Worm (Caenorhabditis elegans) whole organism, young adult: Measurements from ENCODE around the gene R02E12.12.

ENCODE experiments used
- B0019.2 ChIP-seq: fragments of 200-800 bp; sonication (Bioruptor generic); conservative IDR thresholded peaks from 2 replicates; pipeline ENCODE4 v1.3.6; 2022; ENCODE audit warnings: missing genetic modification reagents, missing genetic modification characterization, missing compliant biosample characterization
- C17E4.6 ChIP-seq: fragments of 200-800 bp; sonication (Bioruptor generic); IDR thresholded peaks from 2 replicates; pipeline ENCODE4 v1.3.6; 2022; ENCODE audit warnings: missing genetic modification reagents, missing genetic modification characterization, missing compliant biosample characterization
- F22D6.2 ChIP-seq: sonication (generic microtip); optimal IDR thresholded peaks from 2 replicates; lab custom pipeline; 2016; ENCODE audit warnings: mild to moderate bottlenecking, missing genetic modification characterization, missing compliant biosample characterization
- F23B12.7 ChIP-seq: sonication (generic microtip); optimal IDR thresholded peaks from 2 replicates; lab custom pipeline; 2017; ENCODE audit warnings: missing genetic modification characterization, mild to moderate bottlenecking, missing compliant biosample characterization, antibody characterized with exemption, moderate library complexity; ENCODE audit not compliant: insufficient read depth
- F57A8.1 ChIP-seq: fragments of 200-800 bp; sonication (Bioruptor generic); optimal IDR thresholded peaks from 2 replicates; lab custom pipeline; 2018; ENCODE audit warnings: mild to moderate bottlenecking, missing genetic modification characterization, moderate library complexity, missing compliant biosample characterization
- T07F8.4 ChIP-seq: sonication (generic microtip); optimal IDR thresholded peaks from 2 replicates; lab custom pipeline; 2016; ENCODE audit warnings: mild to moderate bottlenecking, missing genetic modification characterization, moderate library complexity, missing compliant biosample characterization
- T26A5.8 ChIP-seq: sonication (generic microtip); optimal IDR thresholded peaks from 2 replicates; lab custom pipeline; 2016; ENCODE audit warnings: missing genetic modification characterization, missing compliant biosample characterization
- Y53F4B.3 ChIP-seq: fragments of 200-800 bp; sonication (Bioruptor generic); IDR thresholded peaks from 2 replicates; pipeline ENCODE4 v1.3.6; 2022; ENCODE audit warnings: missing genetic modification reagents, missing genetic modification characterization, missing compliant biosample characterization
- Y53G8AR.9 ChIP-seq: fragments of 200-800 bp; sonication (Bioruptor generic); conservative IDR thresholded peaks from 2 replicates; pipeline ENCODE4 v1.3.6; 2022; ENCODE audit warnings: missing genetic modification reagents, missing genetic modification characterization, missing compliant biosample characterization
- Y67H2A.10 ChIP-seq: fragments of 200-800 bp; sonication (Bioruptor generic); conservative IDR thresholded peaks from 2 replicates; pipeline ENCODE4 v1.3.6; 2022; ENCODE audit warnings: missing genetic modification reagents, missing genetic modification characterization, missing compliant biosample characterization
- Y95B8A.8 ChIP-seq: fragments of 200-800 bp; sonication (Bioruptor generic); IDR thresholded peaks from 2 replicates; pipeline ENCODE4 v1.3.6; 2022; ENCODE audit warnings: missing genetic modification reagents, missing genetic modification characterization, missing compliant biosample characterization
- ZK185.1 ChIP-seq: sonication (generic microtip); optimal IDR thresholded peaks from 2 replicates; lab custom pipeline; 2016; ENCODE audit warnings: mild to moderate bottlenecking, missing genetic modification characterization, missing compliant biosample characterization; ENCODE audit not compliant: poor library complexity, severe bottlenecking
- ama-1 ChIP-seq, 3 experiments: fragments of 150-350 bp in 1 of 3; sonication (generic microtip) in 2 of 3; optimal IDR thresholded peaks; 2 replicates each; lab custom pipeline; 2014 to 2018; ENCODE audit warnings: missing biosample characterization in 2 of 3, missing genetic modification characterization in 2 of 3, missing genetic modification reagents in 2 of 3
- atf-7 ChIP-seq: sonication (generic microtip); optimal IDR thresholded peaks from 2 replicates; lab custom pipeline; 2017; ENCODE audit warnings: mild to moderate bottlenecking, missing genetic modification characterization, missing compliant biosample characterization
- attf-3 ChIP-seq: fragments of 200-800 bp; sonication (Bioruptor generic); conservative IDR thresholded peaks from 2 replicates; pipeline ENCODE4 v1.3.6; 2022; ENCODE audit warnings: missing genetic modification reagents, missing genetic modification characterization, missing compliant biosample characterization
- attf-6 ChIP-seq: fragments of 200-800 bp; sonication (Bioruptor generic); IDR thresholded peaks from 2 replicates; pipeline ENCODE4 v1.3.6; 2022; ENCODE audit warnings: missing genetic modification reagents, missing genetic modification characterization, missing compliant biosample characterization
- ceh-100 ChIP-seq: fragments of 200-800 bp; sonication (Bioruptor generic); IDR thresholded peaks from 2 replicates; pipeline ENCODE4 v1.3.6; 2022; ENCODE audit warnings: missing genetic modification reagents, missing genetic modification characterization, missing compliant biosample characterization
- egl-18 ChIP-seq: fragments of 200-800 bp; sonication (Bioruptor generic); IDR thresholded peaks from 2 replicates; pipeline ENCODE4 v1.3.6; 2022; ENCODE audit warnings: missing genetic modification reagents, missing genetic modification characterization, missing compliant biosample characterization
- gei-17 ChIP-seq: fragments of 200-800 bp; sonication (Bioruptor generic); optimal IDR thresholded peaks from 2 replicates; lab custom pipeline; 2018; ENCODE audit warnings: mild to moderate bottlenecking, missing genetic modification characterization, missing compliant biosample characterization
- him-1 ChIP-seq: sonication (generic microtip); optimal IDR thresholded peaks from 2 replicates; lab custom pipeline; 2016; ENCODE audit warnings: missing genotype, missing genetic modification reagents, missing genetic modification characterization, missing compliant biosample characterization
- hlh-12 ChIP-seq: sonication (generic microtip); optimal IDR thresholded peaks from 2 replicates; lab custom pipeline; 2016; ENCODE audit warnings: missing genetic modification characterization, missing compliant biosample characterization
- lag-1 ChIP-seq: fragments of 200-800 bp; sonication (Bioruptor generic); IDR thresholded peaks from 2 replicates; pipeline ENCODE4 v1.3.6; 2022; ENCODE audit warnings: missing genetic modification reagents, missing genetic modification characterization, missing compliant biosample characterization
- let-526 ChIP-seq: fragments of 200-800 bp; sonication (Bioruptor generic); IDR thresholded peaks from 2 replicates; pipeline ENCODE4 v1.3.6; 2022; ENCODE audit warnings: missing genetic modification reagents, missing genetic modification characterization, missing compliant biosample characterization
- madf-3 ChIP-seq: fragments of 200-800 bp; sonication (Bioruptor generic); IDR thresholded peaks from 2 replicates; pipeline ENCODE4 v1.3.6; 2022; ENCODE audit warnings: missing genetic modification reagents, missing genetic modification characterization, missing compliant biosample characterization
- madf-6 ChIP-seq: fragments of 200-800 bp; sonication (Bioruptor generic); IDR thresholded peaks from 2 replicates; pipeline ENCODE4 v1.3.6; 2022; ENCODE audit warnings: missing genetic modification reagents, missing genetic modification characterization, missing compliant biosample characterization
- madf-8 ChIP-seq: fragments of 200-800 bp; sonication (Bioruptor generic); conservative IDR thresholded peaks from 2 replicates; pipeline ENCODE4 v1.3.6; 2022; ENCODE audit warnings: missing genetic modification reagents, missing genetic modification characterization, missing compliant biosample characterization
- nfyb-1 ChIP-seq: fragments of 200-800 bp; sonication (Bioruptor generic); IDR thresholded peaks from 2 replicates; pipeline ENCODE4 v1.3.6; 2022; ENCODE audit warnings: missing genetic modification reagents, missing genetic modification characterization, missing compliant biosample characterization
- nhr-90 ChIP-seq: sonication (generic microtip); optimal IDR thresholded peaks from 2 replicates; lab custom pipeline; 2016; ENCODE audit warnings: missing genotype, mild to moderate bottlenecking, missing genetic modification characterization, missing compliant biosample characterization
- rcor-1 ChIP-seq: fragments of 200-800 bp; sonication (Bioruptor generic); IDR thresholded peaks from 2 replicates; pipeline ENCODE4 v1.3.6; 2022; ENCODE audit warnings: missing genetic modification reagents, missing genetic modification characterization, missing compliant biosample characterization
- snpc-1.1 ChIP-seq: sonication (generic microtip); optimal IDR thresholded peaks from 2 replicates; lab custom pipeline; 2017; ENCODE audit warnings: missing genetic modification characterization, mild to moderate bottlenecking, missing compliant biosample characterization, antibody characterized with exemption, moderate library complexity, missing genotype, missing genetic modification reagents; ENCODE audit not compliant: insufficient read depth
- sptf-2 ChIP-seq: fragments of 200-800 bp; sonication (Bioruptor generic); optimal IDR thresholded peaks from 2 replicates; lab custom pipeline; 2018; ENCODE audit warnings: mild to moderate bottlenecking, missing genetic modification characterization, missing compliant biosample characterization
- tbx-9 ChIP-seq: sonication (generic microtip); optimal IDR thresholded peaks from 2 replicates; lab custom pipeline; 2016; ENCODE audit warnings: borderline replicate concordance, missing genetic modification characterization, inconsistent platforms, missing compliant biosample characterization
- xnd-1 ChIP-seq: sonication (generic microtip); optimal IDR thresholded peaks from 2 replicates; lab custom pipeline; 2016; ENCODE audit warnings: missing genotype, missing genetic modification reagents, missing genetic modification characterization, missing compliant biosample characterization
- zfh-2 ChIP-seq: fragments of 200-800 bp; sonication (Bioruptor generic); conservative IDR thresholded peaks from 2 replicates; pipeline ENCODE4 v1.3.6; 2022; ENCODE audit warnings: missing genetic modification reagents, missing genetic modification characterization, missing compliant biosample characterization
- ztf-3 ChIP-seq: fragments of 200-800 bp; sonication (Bioruptor generic); optimal IDR thresholded peaks from 2 replicates; lab custom pipeline; 2018; ENCODE audit warnings: mild to moderate bottlenecking, missing genetic modification characterization, missing compliant biosample characterization

The R02E12.12 gene

DNA sequence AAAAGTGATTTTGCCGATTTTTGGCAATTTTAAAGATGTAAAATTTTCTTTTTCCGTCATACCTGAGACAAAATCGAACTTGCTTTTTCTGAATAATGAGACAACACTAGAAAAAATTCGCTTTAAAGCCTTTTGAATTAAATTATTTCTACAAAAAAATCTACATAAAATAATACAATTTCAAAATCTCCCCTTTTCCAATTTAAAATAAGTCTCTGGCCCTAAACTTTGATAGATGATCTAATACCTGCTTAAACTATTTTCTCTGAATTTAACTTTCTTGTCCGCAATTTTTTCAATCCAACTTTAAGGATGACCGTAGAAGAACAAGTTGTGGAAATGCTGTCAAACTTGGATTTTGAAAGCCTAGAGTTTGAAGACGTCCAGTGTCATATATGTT lies at the start of gene R02E12.12:
Gene R02E12.12 (plus strand): TSS at position 301 of the 400 bp plus-strand sequence.
- TF ChIP-seq F57A8.1 (GFP tag; lab: Kevin White, UChicago): no peak
- no peak for TF ChIP-seq him-1 (tag; lab: Kevin White, UChicago)
- no peak for TF ChIP-seq madf-3 (GFP tag; lab: Robert Waterston, UW)
- no peak for TF ChIP-seq B0019.2 (GFP tag; lab: Robert Waterston, UW)
- TF ChIP-seq sptf-2 (GFP tag; lab: Kevin White, UChicago): no peak
- TF ChIP-seq let-526 (GFP tag; lab: Robert Waterston, UW): no peak

- no peak for TF ChIP-seq attf-3 (GFP tag; lab: Robert Waterston, UW)
- no peak for TF ChIP-seq Y67H2A.10 (GFP tag; lab: Robert Waterston, UW)
- no peak for TF ChIP-seq T07F8.4
- no peak for TF ChIP-seq tbx-9
- TF ChIP-seq F23B12.7 (tag; lab: Kevin White, UChicago): no peak
- no peak for TF ChIP-seq nhr-90 (tag; lab: Kevin White, UChicago)
- TF ChIP-seq ceh-100 (GFP tag; lab: Robert Waterston, UW): no peak
- no peak for TF ChIP-seq Y53F4B.3 (GFP tag; lab: Robert Waterston, UW)
- TF ChIP-seq zfh-2 (GFP tag; lab: Robert Waterston, UW): no peak
- TF ChIP-seq T26A5.8: no peak
- no peak for TF ChIP-seq madf-6 (GFP tag; lab: Robert Waterston, UW)
- TF ChIP-seq gei-17 (GFP tag; lab: Kevin White, UChicago): no peak
- TF ChIP-seq Y95B8A.8: no peak
- no peak for TF ChIP-seq ama-1 (optimal IDR thresholded peaks at IDR 0.05; lab: Kevin White, UChicago)
- no peak for TF ChIP-seq ama-1 (GFP tag; optimal IDR thresholded peaks at IDR 0.05; lab: Kevin White, UChicago)
- no peak for TF ChIP-seq C17E4.6 (GFP tag; lab: Robert Waterston, UW)
- TF ChIP-seq, all 124 proteins: peak for 0
Observed at ce11 chrX:3957475-3958204, 45.7 kb upstream of the R02E12.12 start.

- no peak for TF ChIP-seq ztf-3
- no peak for TF ChIP-seq madf-8 (GFP tag; lab: Robert Waterston, UW)
- TF ChIP-seq attf-6: no peak
- no peak for TF ChIP-seq snpc-1.1
- TF ChIP-seq ZK185.1: no peak
- TF ChIP-seq F22D6.2 (tag; lab: Kevin White, UChicago): no peak
- TF ChIP-seq lag-1: no peak
- TF ChIP-seq atf-7 (tag; lab: Kevin White, UChicago): no peak
- no peak for TF ChIP-seq rcor-1 (GFP tag; lab: Robert Waterston, UW)
- no peak for TF ChIP-seq egl-18 (GFP tag; lab: Robert Waterston, UW)
- TF ChIP-seq xnd-1 (tag; lab: Kevin White, UChicago): no peak
- no peak for TF ChIP-seq nfyb-1 (GFP tag; lab: Robert Waterston, UW)
- no peak for TF ChIP-seq hlh-12 (tag; lab: Kevin White, UChicago)
- TF ChIP-seq Y53G8AR.9 (GFP tag; lab: Robert Waterston, UW): no peak
Observed at ce11 chrX:3958252-3958651, 45.1 kb upstream of the R02E12.12 start, which contains the start of gene lin-18. lin-18 (plus strand) TSS chrX:3958552.
